Worm (Caenorhabditis elegans) whole organism, L3 larva: Measurements from ENCODE around the gene F52H2.15.

Source experiments
- ZK546.5 ChIP-seq: sonication (generic microtip); optimal IDR thresholded peaks from 2 replicates; lab custom pipeline; 2017; ENCODE audit warnings: missing biosample characterization, missing genetic modification characterization
- ceh-82 ChIP-seq: fragments of 150-350 bp; optimal IDR thresholded peaks from 2 replicates; lab custom pipeline; 2014; ENCODE audit warnings: missing biosample characterization, missing genetic modification characterization
- lin-39 ChIP-seq: fragments of 150-350 bp; optimal IDR thresholded peaks from 2 replicates; lab custom pipeline; 2018; ENCODE audit warnings: missing biosample characterization, missing genetic modification reagents, missing genetic modification characterization
- nhr-23 ChIP-seq: fragments of 150-350 bp; optimal IDR thresholded peaks from 2 replicates; lab custom pipeline; 2014; ENCODE audit warnings: missing biosample characterization, missing genetic modification reagents, missing genetic modification characterization
- nhr-25 ChIP-seq: sonication (generic microtip); optimal IDR thresholded peaks from 2 replicates; lab custom pipeline; 2017; ENCODE audit warnings: missing biosample characterization, missing genetic modification characterization
- nhr-28 ChIP-seq: fragments of 150-350 bp; optimal IDR thresholded peaks from 2 replicates; lab custom pipeline; 2014; ENCODE audit warnings: missing biosample characterization, missing genetic modification characterization
- nhr-77 ChIP-seq: fragments of 150-350 bp; optimal IDR thresholded peaks from 2 replicates; lab custom pipeline; 2014; ENCODE audit warnings: missing biosample characterization, missing genetic modification characterization
- pqm-1 ChIP-seq: fragments of 150-350 bp; optimal IDR thresholded peaks from 2 replicates; lab custom pipeline; 2017; ENCODE audit warnings: missing biosample characterization, missing genetic modification characterization, inconsistent platforms
- snpc-4 ChIP-seq: fragments of 150-350 bp; optimal IDR thresholded peaks from 2 replicates; lab custom pipeline; 2014; ENCODE audit warnings: missing biosample characterization, missing genetic modification characterization
- tbx-2 ChIP-seq: sonication (generic microtip); optimal IDR thresholded peaks from 2 replicates; lab custom pipeline; 2016; ENCODE audit warnings: mild to moderate bottlenecking, missing genetic modification characterization, missing compliant biosample characterization
- ztf-11 ChIP-seq: fragments of 150-350 bp; optimal IDR thresholded peaks from 2 replicates; lab custom pipeline; 2014; ENCODE audit warnings: missing biosample characterization, missing genetic modification characterization
- ztf-4 ChIP-seq: fragments of 150-350 bp; optimal IDR thresholded peaks from 2 replicates; lab custom pipeline; 2014; ENCODE audit warnings: missing biosample characterization, missing genetic modification characterization

ce11 chrX:2552210-2552674, 12.9 kb upstream of the F52H2.15 start, which contains the start of gene aat-3:
- peak; percentile 51 for TF ChIP-seq lin-39
- TF ChIP-seq nhr-25 (tag; lab: Kevin White, UChicago): peak; percentile 58
- TF ChIP-seq ZK546.5 (tag; lab: Kevin White, UChicago): no peak
- no peak for TF ChIP-seq pqm-1 (tag; lab: Kevin White, UChicago)
- no peak for TF ChIP-seq ztf-11 (tag; lab: Kevin White, UChicago)
- no peak for TF ChIP-seq ceh-82
- no peak for TF ChIP-seq nhr-23 (tag; lab: Kevin White, UChicago)
- no peak for TF ChIP-seq nhr-77 (tag; lab: Kevin White, UChicago)
- TF ChIP-seq ztf-4: no peak
- TF ChIP-seq nhr-28 (tag; lab: Kevin White, UChicago): no peak
- TF ChIP-seq tbx-2: no peak
- peak; percentile 33 for TF ChIP-seq snpc-4 (tag; lab: Kevin White, UChicago)
